Worm (Caenorhabditis elegans) whole organism, young adult: ENCODE results near the gene Y44A6C.1.

Experiments used
- B0019.2 ChIP-seq: fragments of 200-800 bp; sonication (Bioruptor generic); conservative IDR thresholded peaks from 2 replicates; pipeline ENCODE4 v1.3.6; 2022; ENCODE audit warnings: missing genetic modification reagents, missing genetic modification characterization, missing compliant biosample characterization
- F33H1.4 ChIP-seq: fragments of 200-800 bp; sonication (Bioruptor generic); IDR thresholded peaks from 2 replicates; pipeline ENCODE4 v1.3.6; 2022; ENCODE audit warnings: missing genetic modification reagents, missing genetic modification characterization, missing compliant biosample characterization
- F55B11.4 ChIP-seq: sonication (generic microtip); optimal IDR thresholded peaks from 2 replicates; lab custom pipeline; 2016; ENCODE audit warnings: missing compliant biosample characterization, missing genetic modification characterization, borderline replicate concordance; ENCODE audit not compliant: insufficient read depth
- T26A5.8 ChIP-seq: sonication (generic microtip); optimal IDR thresholded peaks from 2 replicates; lab custom pipeline; 2016; ENCODE audit warnings: missing genetic modification characterization, missing compliant biosample characterization
- Y53G8AR.9 ChIP-seq: fragments of 200-800 bp; sonication (Bioruptor generic); conservative IDR thresholded peaks from 2 replicates; pipeline ENCODE4 v1.3.6; 2022; ENCODE audit warnings: missing genetic modification reagents, missing genetic modification characterization, missing compliant biosample characterization
- Y67H2A.10 ChIP-seq: fragments of 200-800 bp; sonication (Bioruptor generic); conservative IDR thresholded peaks from 2 replicates; pipeline ENCODE4 v1.3.6; 2022; ENCODE audit warnings: missing genetic modification reagents, missing genetic modification characterization, missing compliant biosample characterization
- Y95B8A.8 ChIP-seq: fragments of 200-800 bp; sonication (Bioruptor generic); IDR thresholded peaks from 2 replicates; pipeline ENCODE4 v1.3.6; 2022; ENCODE audit warnings: missing genetic modification reagents, missing genetic modification characterization, missing compliant biosample characterization
- aptf-2 ChIP-seq: fragments of 200-800 bp; sonication (Bioruptor generic); conservative IDR thresholded peaks from 2 replicates; pipeline ENCODE4 v1.3.6; 2022; ENCODE audit warnings: missing genetic modification reagents, missing genetic modification characterization, missing compliant biosample characterization
- atf-7 ChIP-seq: sonication (generic microtip); optimal IDR thresholded peaks from 2 replicates; lab custom pipeline; 2017; ENCODE audit warnings: mild to moderate bottlenecking, missing genetic modification characterization, missing compliant biosample characterization
- attf-3 ChIP-seq: fragments of 200-800 bp; sonication (Bioruptor generic); conservative IDR thresholded peaks from 2 replicates; pipeline ENCODE4 v1.3.6; 2022; ENCODE audit warnings: missing genetic modification reagents, missing genetic modification characterization, missing compliant biosample characterization
- cebp-2 ChIP-seq: fragments of 200-800 bp; sonication (Bioruptor generic); IDR thresholded peaks from 2 replicates; pipeline ENCODE4 v1.3.6; 2022; ENCODE audit warnings: missing genetic modification characterization, missing compliant biosample characterization
- chd-7 ChIP-seq: sonication (generic microtip); optimal IDR thresholded peaks from 2 replicates; lab custom pipeline; 2016; ENCODE audit warnings: mild to moderate bottlenecking, missing genetic modification characterization, moderate library complexity, missing compliant biosample characterization
- dox-1 ChIP-seq: fragments of 200-800 bp; sonication (Bioruptor generic); IDR thresholded peaks from 2 replicates; pipeline ENCODE4 v1.3.6; 2022; ENCODE audit warnings: missing genetic modification reagents, missing genetic modification characterization, missing compliant biosample characterization
- dpl-1 ChIP-seq: fragments of 150-350 bp; optimal IDR thresholded peaks from 2 replicates; lab custom pipeline; 2014; ENCODE audit warnings: missing biosample characterization, missing genetic modification reagents, missing genetic modification characterization
- efl-1 ChIP-seq: fragments of 150-350 bp; optimal IDR thresholded peaks from 2 replicates; lab custom pipeline; 2014; ENCODE audit warnings: missing biosample characterization, missing genetic modification reagents, missing genetic modification characterization
- hlh-26 ChIP-seq: fragments of 200-800 bp; sonication (Bioruptor generic); conservative IDR thresholded peaks from 2 replicates; pipeline ENCODE4 v1.3.6; 2022; ENCODE audit warnings: missing genetic modification reagents, missing genetic modification characterization, missing compliant biosample characterization
- let-526 ChIP-seq: fragments of 200-800 bp; sonication (Bioruptor generic); IDR thresholded peaks from 2 replicates; pipeline ENCODE4 v1.3.6; 2022; ENCODE audit warnings: missing genetic modification reagents, missing genetic modification characterization, missing compliant biosample characterization
- lin-26 ChIP-seq: fragments of 200-800 bp; sonication (Bioruptor generic); IDR thresholded peaks from 2 replicates; pipeline ENCODE4 v1.3.6; 2022; ENCODE audit warnings: missing genetic modification reagents, missing genetic modification characterization, missing compliant biosample characterization
- lin-35 ChIP-seq, 3 experiments: fragments of 150-350 bp in 2 of 3; sonication (generic microtip) in 1 of 3; optimal IDR thresholded peaks; 2 replicates each; lab custom pipeline; 2014 to 2018; ENCODE audit warnings: missing biosample characterization in 3 of 3, missing genetic modification characterization in 3 of 3, missing genetic modification reagents in 3 of 3
- lin-40 ChIP-seq: sonication (generic microtip); optimal IDR thresholded peaks from 2 replicates; lab custom pipeline; 2016; ENCODE audit warnings: missing genetic modification characterization, mild to moderate bottlenecking, missing compliant biosample characterization, missing genotype, missing genetic modification reagents
- lin-54 ChIP-seq: fragments of 200-800 bp; sonication (Bioruptor generic); optimal IDR thresholded peaks from 2 replicates; lab custom pipeline; 2018; ENCODE audit warnings: mild to moderate bottlenecking, missing genetic modification characterization, missing compliant biosample characterization
- lir-1 ChIP-seq: fragments of 200-800 bp; sonication (Bioruptor generic); conservative IDR thresholded peaks from 2 replicates; pipeline ENCODE4 v1.3.6; 2022; ENCODE audit warnings: missing genetic modification reagents, missing genetic modification characterization, missing compliant biosample characterization
- mcd-1 ChIP-seq: fragments of 200-800 bp; sonication (Bioruptor generic); IDR thresholded peaks from 2 replicates; pipeline ENCODE4 v1.3.6; 2022; ENCODE audit warnings: missing genetic modification reagents, missing genetic modification characterization, missing compliant biosample characterization
- nfya-1 ChIP-seq: sonication (generic microtip); optimal IDR thresholded peaks from 2 replicates; lab custom pipeline; 2017; ENCODE audit warnings: antibody characterized with exemption, missing compliant biosample characterization, missing genetic modification characterization, borderline replicate concordance; ENCODE audit not compliant: insufficient read depth
- nhr-179 ChIP-seq: sonication (generic microtip); optimal IDR thresholded peaks from 2 replicates; lab custom pipeline; 2016; ENCODE audit warnings: mild to moderate bottlenecking, missing genetic modification characterization, missing compliant biosample characterization
- pbrm-1 ChIP-seq: fragments of 200-800 bp; sonication (Bioruptor generic); IDR thresholded peaks from 2 replicates; pipeline ENCODE4 v1.3.6; 2022; ENCODE audit warnings: missing genetic modification reagents, missing genetic modification characterization, missing compliant biosample characterization
- rec-8 ChIP-seq, 2 experiments: sonication (generic microtip); optimal IDR thresholded peaks; 2 replicates each; lab custom pipeline; 2016; ENCODE audit warnings: mild to moderate bottlenecking in 2 of 2, missing genetic modification characterization in 2 of 2, missing genetic modification reagents in 2 of 2, missing genotype in 2 of 2, missing biosample characterization in 1 of 2, missing compliant biosample characterization in 1 of 2, moderate library complexity in 1 of 2
- rpc-1 ChIP-seq, 2 experiments: fragments of 150-350 bp in 1 of 2; sonication (generic microtip) in 1 of 2; optimal IDR thresholded peaks; 2 replicates each; lab custom pipeline; 2014 to 2018; ENCODE audit warnings: missing biosample characterization in 1 of 2, missing genetic modification characterization in 1 of 2, missing genetic modification reagents in 1 of 2, missing genotype in 1 of 2
- snpc-1.3 ChIP-seq: sonication (generic microtip); optimal IDR thresholded peaks from 2 replicates; lab custom pipeline; 2017; ENCODE audit warnings: missing genetic modification characterization, mild to moderate bottlenecking, missing compliant biosample characterization, antibody characterized with exemption, moderate library complexity, missing genotype, missing genetic modification reagents; ENCODE audit not compliant: insufficient read depth
- snpc-4 ChIP-seq, 5 experiments: fragments of 150-350 bp in 1 of 5; sonication (generic microtip) in 4 of 5; optimal IDR thresholded peaks; 2 replicates each; lab custom pipeline; 2014 to 2018; ENCODE audit warnings: missing genetic modification characterization in 5 of 5, missing biosample characterization in 3 of 5, antibody characterized with exemption in 2 of 5, mild to moderate bottlenecking in 2 of 5, missing compliant biosample characterization in 2 of 5, missing genotype in 2 of 5, moderate library complexity in 2 of 5, missing genetic modification reagents in 1 of 5
- somi-1 ChIP-seq: fragments of 200-800 bp; sonication (Bioruptor generic); optimal IDR thresholded peaks from 2 replicates; lab custom pipeline; 2018; ENCODE audit warnings: mild to moderate bottlenecking, missing genetic modification characterization, missing compliant biosample characterization
- xnd-1 ChIP-seq: sonication (generic microtip); optimal IDR thresholded peaks from 2 replicates; lab custom pipeline; 2016; ENCODE audit warnings: missing genotype, missing genetic modification reagents, missing genetic modification characterization, missing compliant biosample characterization
- ztf-22 ChIP-seq: fragments of 200-800 bp; sonication (Bioruptor generic); optimal IDR thresholded peaks from 2 replicates; lab custom pipeline; 2018; ENCODE audit warnings: mild to moderate bottlenecking, missing genetic modification characterization, moderate library complexity, missing compliant biosample characterization
- ztf-26 ChIP-seq: sonication (generic microtip); optimal IDR thresholded peaks from 2 replicates; lab custom pipeline; 2017; ENCODE audit warnings: missing genetic modification characterization, missing compliant biosample characterization
- ztf-6 ChIP-seq: fragments of 200-800 bp; sonication (Bioruptor generic); IDR thresholded peaks from 2 replicates; pipeline ENCODE4 v1.3.6; 2022; ENCODE audit warnings: missing genetic modification reagents, missing genetic modification characterization, missing compliant biosample characterization

The Y44A6C.1 gene

DNA sequence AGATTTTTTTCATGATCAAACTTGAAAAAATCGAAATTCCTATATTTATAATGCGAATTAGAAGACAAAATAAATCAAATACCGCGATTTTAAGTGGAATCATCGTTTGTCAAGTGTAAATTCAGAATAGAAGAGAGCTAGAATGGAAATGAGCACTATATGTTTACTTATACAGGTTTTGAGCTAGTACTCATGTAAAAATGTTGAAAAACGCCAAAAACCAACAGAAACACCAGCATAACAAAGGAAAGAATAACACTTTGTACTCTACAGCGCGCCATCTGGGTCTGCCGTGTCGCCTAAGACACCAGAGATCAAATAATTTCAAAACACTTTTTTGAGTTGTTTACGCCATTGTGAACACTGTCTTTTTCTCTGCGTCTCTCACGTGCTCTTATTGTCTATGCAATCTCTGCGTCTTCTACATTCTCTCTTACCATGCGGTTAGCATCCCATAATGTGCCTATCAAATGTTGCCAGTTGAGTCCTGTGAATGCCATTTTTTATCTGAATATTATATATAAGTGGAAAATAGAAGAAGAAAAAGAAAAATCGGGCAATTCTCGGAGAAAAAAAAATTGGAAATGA, 15.1 kb downstream of the Y44A6C.1 start, which contains the start of gene ipla-3 (continued):
- TF ChIP-seq efl-1 (GFP tag; lab: Kevin White, UChicago) (peak; percentile 32), Y95B8A.8 (GFP tag; lab: Robert Waterston, UW) (0 out of 2 replicates have a peak, but pooled peaks have one; percentile 44), somi-1 (no peak), pbrm-1 (no peak), ztf-22 (GFP tag; lab: Kevin White, UChicago) (no peak), Y53G8AR.9 (GFP tag; lab: Robert Waterston, UW) (peak; percentile 52; the same call in 1 of the 2 replicates), snpc-1.3 (tag; lab: Kevin White, UChicago) (no peak), T26A5.8 (tag; lab: Kevin White, UChicago) (no peak), snpc-4 (GFP tag; optimal IDR thresholded peaks at IDR 0.05; lab: Kevin White, UChicago) (no peak), snpc-4 (tag; optimal IDR thresholded peaks at IDR 0.05; lab: Kevin White, UChicago) (peak in 2 of 4 experiments; percentile 37 to 54), F55B11.4 (tag; lab: Kevin White, UChicago) (no peak), lir-1 (0 out of 2 replicates have a peak, but pooled peaks have one; percentile 19), ztf-26 (tag; lab: Kevin White, UChicago) (no peak)

DNA sequence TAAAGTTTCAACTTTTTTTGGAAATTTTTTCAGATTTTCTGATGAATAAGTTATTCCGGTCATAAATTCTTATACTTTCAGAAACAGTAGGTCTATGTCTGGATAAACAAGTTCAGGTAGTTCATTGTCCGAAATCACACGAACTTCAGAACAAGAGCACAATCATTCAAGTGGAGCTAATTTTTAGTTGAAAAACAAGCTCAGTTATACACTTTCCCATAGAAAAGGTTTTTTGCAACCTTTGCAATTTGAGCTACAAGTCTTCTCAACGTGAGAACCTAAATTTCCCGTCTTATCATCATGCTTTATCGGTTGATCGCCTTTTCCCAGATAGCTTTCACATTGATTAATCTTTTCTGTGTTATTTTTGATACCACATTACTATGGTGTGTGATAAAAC, 18.1 kb downstream of the Y44A6C.1 start, which contains the start of gene srxa-1:
srxa-1 (plus strand) TSS at position 301 of the 400 bp plus-strand sequence.
- TF ChIP-seq rpc-1 (optimal IDR thresholded peaks at IDR 0.05; lab: Kevin White, UChicago), result no peak
- TF ChIP-seq rpc-1 (tag; optimal IDR thresholded peaks at IDR 0.05; lab: Kevin White, UChicago), result no peak
- no peak for TF ChIP-seq rec-8 (tag; optimal IDR thresholded peaks at IDR 0.05; lab: Kevin White, UChicago)
- no peak for TF ChIP-seq lin-54 (GFP tag; lab: Kevin White, UChicago)
- TF ChIP-seq lin-40 (tag; lab: Kevin White, UChicago), result no peak
- TF ChIP-seq lin-26 (GFP tag; lab: Robert Waterston, UW), result no peak
- TF ChIP-seq cebp-2, result no peak
- TF ChIP-seq Y95B8A.8 (GFP tag; lab: Robert Waterston, UW), result no peak
- no peak for TF ChIP-seq nfya-1 (tag; lab: Kevin White, UChicago)
- TF ChIP-seq let-526 (GFP tag; lab: Robert Waterston, UW), result no peak
- no peak for TF ChIP-seq atf-7 (tag; lab: Kevin White, UChicago)
- no peak for TF ChIP-seq Y67H2A.10 (GFP tag; lab: Robert Waterston, UW)
- TF ChIP-seq lir-1, result no peak
- no peak for TF ChIP-seq ztf-6
- TF ChIP-seq aptf-2 (GFP tag; lab: Robert Waterston, UW), result no peak

DNA sequence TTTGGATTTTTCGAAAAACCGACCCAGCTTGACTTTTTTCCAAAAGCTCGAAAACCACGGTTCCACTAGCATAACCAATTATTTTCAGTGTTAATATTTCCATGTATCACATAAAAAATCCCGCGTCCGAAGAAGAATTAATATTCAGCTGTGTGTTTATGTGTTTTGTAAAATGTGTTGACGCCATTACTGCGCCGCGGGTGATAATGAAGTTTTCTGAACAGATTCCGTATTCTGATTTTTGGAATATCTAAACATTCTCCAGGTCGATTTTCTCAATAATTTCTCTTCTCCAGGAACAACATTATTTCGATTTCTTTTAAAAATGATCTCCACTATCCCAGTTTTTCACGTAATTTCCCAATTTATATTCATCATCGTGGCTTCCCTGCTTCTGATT, 20.9 kb downstream of the Y44A6C.1 start, which contains the start of gene srxa-6:
srxa-6 (plus strand) TSS at position 301 of the 400 bp plus-strand sequence.
- TF ChIP-seq hlh-26 (GFP tag; lab: Robert Waterston, UW) (no peak), nhr-179 (tag; lab: Kevin White, UChicago) (no peak), chd-7 (tag; lab: Kevin White, UChicago) (no peak), B0019.2 (GFP tag; lab: Robert Waterston, UW) (no peak)
- TF ChIP-seq, all 124 proteins: peak for 0

DNA sequence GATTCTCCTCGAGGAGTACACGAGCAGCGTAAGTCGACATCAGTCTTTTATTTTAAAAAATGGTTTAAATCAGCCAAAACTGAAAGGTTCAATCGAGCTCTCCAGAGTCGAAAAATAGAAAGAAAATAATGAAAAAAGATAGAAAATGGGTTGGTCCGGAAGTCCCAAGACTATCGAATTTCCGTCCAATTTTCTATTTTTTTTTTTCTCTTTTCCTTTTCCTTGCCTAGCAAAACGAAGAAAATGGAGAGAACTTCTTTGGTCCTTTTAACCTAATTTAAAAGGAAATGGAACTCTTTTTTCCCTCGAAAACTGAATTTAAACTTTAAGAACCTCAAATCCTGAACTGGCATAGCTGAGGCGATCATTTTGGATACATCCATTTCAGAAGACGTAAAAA, 25.7 kb downstream of the Y44A6C.1 start:
- TF ChIP-seq lin-35 (GFP tag; optimal IDR thresholded peaks at IDR 0.05; lab: Kevin White, UChicago) (no peak), dpl-1 (GFP tag; lab: Kevin White, UChicago) (no peak), xnd-1 (tag; lab: Kevin White, UChicago) (no peak), attf-3 (no peak), dox-1 (no peak), F33H1.4 (GFP tag; lab: Robert Waterston, UW) (no peak), mcd-1 (GFP tag; lab: Robert Waterston, UW) (no peak)
